Worm (Caenorhabditis elegans) whole organism, midembryonic: ENCODE measurements around the gene col-39.
A peak's percentile ranks its signal among the peaks of the same experiment; 100 is the strongest.

ENCODE experiments used
- T22C8.4 ChIP-seq: fragments of 200-800 bp; sonication (Bioruptor generic); IDR thresholded peaks from 2 replicates; pipeline ENCODE4 v1.3.6; 2022; ENCODE audit warnings: missing genetic modification characterization, missing compliant biosample characterization
- cog-1 ChIP-seq: sonication (generic microtip); optimal IDR thresholded peaks from 2 replicates; lab custom pipeline; 2016; ENCODE audit warnings: missing genetic modification characterization, missing compliant biosample characterization
- flt-1 ChIP-seq: fragments of 200-800 bp; sonication (Bioruptor generic); IDR thresholded peaks from 2 replicates; pipeline ENCODE4 v1.3.6; 2022; ENCODE audit warnings: missing genetic modification characterization, missing compliant biosample characterization
- klf-2 ChIP-seq: fragments of 200-800 bp; sonication (Bioruptor generic); conservative IDR thresholded peaks from 2 replicates; pipeline ENCODE4 v1.3.6; 2022; ENCODE audit warnings: missing genetic modification reagents, missing genetic modification characterization, missing compliant biosample characterization
- med-1 ChIP-seq: sonication (generic microtip); optimal IDR thresholded peaks from 2 replicates; lab custom pipeline; 2017; ENCODE audit warnings: missing genetic modification characterization, mild to moderate bottlenecking, missing compliant biosample characterization, antibody characterized with exemption, missing genetic modification reagents; ENCODE audit not compliant: insufficient read depth
- ref-1 ChIP-seq: fragments of 200-800 bp; sonication (Bioruptor generic); conservative IDR thresholded peaks from 2 replicates; pipeline ENCODE4 v1.3.6; 2022; ENCODE audit warnings: missing genetic modification reagents, missing genetic modification characterization, missing compliant biosample characterization
- tab-1 ChIP-seq: fragments of 200-800 bp; sonication (Bioruptor generic); IDR thresholded peaks from 2 replicates; pipeline ENCODE4 v1.3.6; 2022; ENCODE audit warnings: missing genetic modification characterization, missing compliant biosample characterization
- ztf-23 ChIP-seq: fragments of 200-800 bp; sonication (Bioruptor generic); IDR thresholded peaks from 2 replicates; pipeline ENCODE4 v1.3.6; 2022; ENCODE audit warnings: missing genetic modification reagents, missing genetic modification characterization, missing compliant biosample characterization
- ztf-29 ChIP-seq: fragments of 200-800 bp; sonication (Bioruptor generic); IDR thresholded peaks from 2 replicates; pipeline ENCODE4 v1.3.6; 2022; ENCODE audit warnings: missing genetic modification reagents, missing genetic modification characterization, missing compliant biosample characterization

col-39 gene

DNA sequence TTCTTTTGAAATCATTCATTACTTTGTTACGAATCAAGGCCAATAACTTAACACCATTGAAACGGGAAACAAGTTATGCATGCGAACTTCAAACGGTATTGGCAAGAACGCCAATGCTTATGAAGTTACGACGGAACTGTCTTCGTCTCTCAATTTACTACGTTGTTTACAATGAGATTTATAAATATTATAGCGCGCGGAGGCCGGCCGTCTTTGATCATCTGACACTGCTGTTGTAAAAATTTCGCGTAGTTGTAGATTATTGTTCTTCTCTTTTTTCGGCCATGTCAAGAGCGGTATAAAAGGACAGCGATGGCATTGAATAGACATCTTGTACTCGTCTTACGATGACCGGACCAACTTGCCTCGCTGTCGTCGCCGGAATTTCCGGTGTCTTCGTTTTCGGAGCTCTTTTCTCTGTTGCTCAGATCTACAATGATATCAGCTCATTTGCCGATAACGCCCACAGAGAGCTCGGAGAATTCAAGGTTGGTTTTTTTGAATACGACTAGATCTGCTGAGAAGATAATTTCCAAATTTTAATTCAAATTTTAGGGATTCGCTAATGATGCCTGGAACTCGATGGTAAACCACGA lies at the start of gene col-39:
Gene col-39 (plus strand): TSS at position 342 of the 596 bp plus-strand sequence.
- no peak for TF ChIP-seq T22C8.4 (GFP tag; lab: Robert Waterston, UW)
- no peak for TF ChIP-seq klf-2 (GFP tag; lab: Robert Waterston, UW)
- TF ChIP-seq ref-1 = no peak
- TF ChIP-seq cog-1 (tag; lab: Kevin White, UChicago) = no peak
- no peak for TF ChIP-seq ztf-29 (GFP tag; lab: Robert Waterston, UW)
- no peak for TF ChIP-seq ztf-23 (GFP tag; lab: Robert Waterston, UW)
- no peak for TF ChIP-seq flt-1 (GFP tag; lab: Robert Waterston, UW)
- TF ChIP-seq tab-1 (GFP tag; lab: Robert Waterston, UW) = no peak
- no peak for TF ChIP-seq med-1 (GFP tag; lab: Kevin White, UChicago)

ce11 chrII:10656395-10656794 lies 48.3 kb upstream of the col-39 start:
- no peak for TF ChIP-seq klf-2 (GFP tag; lab: Robert Waterston, UW)
- no peak for TF ChIP-seq ztf-23 (GFP tag; lab: Robert Waterston, UW)
- no peak for TF ChIP-seq cog-1 (tag; lab: Kevin White, UChicago)
- TF ChIP-seq ztf-29 (GFP tag; lab: Robert Waterston, UW) = no peak
- no peak for TF ChIP-seq med-1 (GFP tag; lab: Kevin White, UChicago)
- no peak for TF ChIP-seq flt-1 (GFP tag; lab: Robert Waterston, UW)
- no peak for TF ChIP-seq tab-1 (GFP tag; lab: Robert Waterston, UW)
- TF ChIP-seq ref-1 = no peak
- no peak for TF ChIP-seq T22C8.4 (GFP tag; lab: Robert Waterston, UW)

ce11 chrII:10657632-10658108 lies 47.0 kb upstream of the col-39 start, which contains the start of gene lact-3:
lact-3 (minus strand) TSS chrII:10657682.
- TF ChIP-seq med-1 (GFP tag; lab: Kevin White, UChicago) (no peak), tab-1 (GFP tag; lab: Robert Waterston, UW) (no peak), ztf-23 (GFP tag; lab: Robert Waterston, UW) (no peak), ref-1 (no peak), ztf-29 (GFP tag; lab: Robert Waterston, UW) (no peak), T22C8.4 (GFP tag; lab: Robert Waterston, UW) (no peak), klf-2 (GFP tag; lab: Robert Waterston, UW) (no peak), cog-1 (tag; lab: Kevin White, UChicago) (no peak), flt-1 (GFP tag; lab: Robert Waterston, UW) (no peak)

ce11 chrII:10658576-10659256 lies 46.0 kb upstream of the col-39 start, which contains the start of the genes snu-13 and rsp-7:
snu-13 (minus strand) TSS chrII:10658626.
rsp-7 (plus strand) TSS chrII:10659206.
- TF ChIP-seq cog-1 (tag; lab: Kevin White, UChicago) (peak; percentile 45), tab-1 (GFP tag; lab: Robert Waterston, UW) (no peak)

- TF ChIP-seq tab-1 (GFP tag; lab: Robert Waterston, UW) = no peak
- no peak for TF ChIP-seq med-1 (GFP tag; lab: Kevin White, UChicago)
- TF ChIP-seq ztf-23 (GFP tag; lab: Robert Waterston, UW) = no peak
- TF ChIP-seq flt-1 (GFP tag; lab: Robert Waterston, UW) = no peak
- TF ChIP-seq ref-1 = no peak
- no peak for TF ChIP-seq cog-1 (tag; lab: Kevin White, UChicago)
- no peak for TF ChIP-seq ztf-29 (GFP tag; lab: Robert Waterston, UW)
- TF ChIP-seq T22C8.4 (GFP tag; lab: Robert Waterston, UW) = no peak
- TF ChIP-seq klf-2 (GFP tag; lab: Robert Waterston, UW) = no peak
These were observed 45.1 kb upstream of the col-39 start for ce11 chrII:10659585-10659984.

- TF ChIP-seq klf-2 (GFP tag; lab: Robert Waterston, UW) = no peak
- TF ChIP-seq tab-1 (GFP tag; lab: Robert Waterston, UW) = no peak
- no peak for TF ChIP-seq cog-1 (tag; lab: Kevin White, UChicago)
- TF ChIP-seq ref-1 = no peak
These were observed 43.8 kb upstream of the col-39 start, which contains the start of gene marc-2 for ce11 chrII:10660892-10661291. marc-2 (minus strand) TSS chrII:10660992.

ce11 chrII:10661448-10662064 lies 43.2 kb upstream of the col-39 start:
- no peak for TF ChIP-seq ztf-23 (GFP tag; lab: Robert Waterston, UW)
- no peak for TF ChIP-seq ztf-29 (GFP tag; lab: Robert Waterston, UW)
- TF ChIP-seq med-1 (GFP tag; lab: Kevin White, UChicago) = no peak
- no peak for TF ChIP-seq cog-1 (tag; lab: Kevin White, UChicago)
- TF ChIP-seq flt-1 (GFP tag; lab: Robert Waterston, UW) = no peak
- TF ChIP-seq T22C8.4 (GFP tag; lab: Robert Waterston, UW) = no peak
- TF ChIP-seq klf-2 (GFP tag; lab: Robert Waterston, UW) = no peak
- no peak for TF ChIP-seq ref-1
- TF ChIP-seq tab-1 (GFP tag; lab: Robert Waterston, UW) = no peak

- TF ChIP-seq ztf-29 (GFP tag; lab: Robert Waterston, UW) = no peak
- 0 out of 2 replicates have a peak, but pooled peaks have one; percentile 35 for TF ChIP-seq flt-1 (GFP tag; lab: Robert Waterston, UW)
These were observed 42.4 kb upstream of the col-39 start for ce11 chrII:10662279-10662678.

DNA sequence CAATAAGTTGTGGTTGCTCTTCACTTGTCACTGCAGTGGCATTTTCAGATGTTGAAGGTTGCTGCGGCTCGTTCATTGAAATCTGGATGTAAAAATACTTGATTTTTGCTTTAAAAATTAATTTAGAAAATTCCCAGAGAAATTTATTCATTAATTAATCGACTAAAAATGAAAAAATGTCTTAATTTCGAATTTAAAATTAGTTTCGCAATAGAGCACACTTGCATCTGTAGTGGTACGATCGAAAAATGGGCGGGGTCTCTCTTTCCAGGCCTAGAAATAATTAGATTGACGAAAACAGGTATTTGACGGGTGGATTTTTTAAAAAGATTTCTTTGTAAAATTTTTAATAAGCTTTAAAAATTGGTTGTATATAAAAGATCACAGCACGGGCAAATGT lies 42.0 kb upstream of the col-39 start, which contains the start of gene D2089.8:
Gene D2089.8 (minus strand): TSS at position 84 of the 400 bp plus-strand sequence.
- TF ChIP-seq flt-1 (GFP tag; lab: Robert Waterston, UW) (no peak), tab-1 (GFP tag; lab: Robert Waterston, UW) (no peak), T22C8.4 (GFP tag; lab: Robert Waterston, UW) (no peak), ztf-29 (GFP tag; lab: Robert Waterston, UW) (no peak), klf-2 (GFP tag; lab: Robert Waterston, UW) (no peak), cog-1 (tag; lab: Kevin White, UChicago) (no peak), ref-1 (no peak), med-1 (GFP tag; lab: Kevin White, UChicago) (no peak), ztf-23 (GFP tag; lab: Robert Waterston, UW) (no peak)
